Fruit fly (Drosophila melanogaster) whole organism, embryonic: ENCODE measurements around the gene Dhc64C.

Source experiments
- Abd-B ChIP-seq: fragments of 200-800 bp; sonication (Bioruptor generic); optimal IDR thresholded peaks from 2 replicates; lab custom pipeline; 2018; ENCODE audit warnings: missing biosample characterization, mild to moderate bottlenecking, missing genetic modification characterization, moderate library complexity
- Ada2b ChIP-seq: fragments of 200-800 bp; sonication (Bioruptor generic); IDR thresholded peaks from 2 replicates; pipeline ENCODE4 v1.3.6; 2022; ENCODE audit warnings: missing biosample characterization, missing genetic modification characterization
- Bteb2 ChIP-seq: fragments of 200-800 bp; sonication (Bioruptor generic); optimal IDR thresholded peaks from 2 replicates; lab custom pipeline; 2016; ENCODE audit warnings: missing biosample characterization, missing genetic modification characterization
- CG1024 ChIP-seq: fragments of 200-800 bp; sonication (Bioruptor generic); IDR thresholded peaks from 2 replicates; pipeline ENCODE4 v1.3.6; 2022; ENCODE audit warnings: missing biosample characterization, missing genetic modification characterization
- CG10979 ChIP-seq: fragments of 200-800 bp; sonication (Bioruptor generic); optimal IDR thresholded peaks from 2 replicates; lab custom pipeline; 2018; ENCODE audit warnings: missing biosample characterization, mild to moderate bottlenecking, missing genetic modification characterization, moderate library complexity
- CG12236 ChIP-seq: fragments of 200-800 bp; sonication (Bioruptor generic); optimal IDR thresholded peaks from 2 replicates; lab custom pipeline; 2016; ENCODE audit warnings: missing biosample characterization, missing genetic modification characterization
- CG12744 ChIP-seq: fragments of 200-800 bp; sonication (Bioruptor generic); optimal IDR thresholded peaks from 2 replicates; lab custom pipeline; 2016; ENCODE audit warnings: missing biosample characterization, missing genetic modification characterization
- CG14441 ChIP-seq: fragments of 200-800 bp; sonication (Bioruptor generic); IDR thresholded peaks from 2 replicates; pipeline ENCODE4 v1.3.6; 2022; ENCODE audit warnings: missing biosample characterization, missing genetic modification characterization
- CG15269 ChIP-seq: fragments of 200-800 bp; sonication (Bioruptor generic); optimal IDR thresholded peaks from 2 replicates; lab custom pipeline; 2018; ENCODE audit warnings: missing biosample characterization, mild to moderate bottlenecking, missing genetic modification characterization, moderate library complexity
- CG17361 ChIP-seq: fragments of 200-800 bp; sonication (Bioruptor generic); IDR thresholded peaks from 3 replicates; pipeline ENCODE4 v1.3.6; 2022; ENCODE audit warnings: missing biosample characterization, missing genetic modification characterization
- CG2120 ChIP-seq: fragments of 200-800 bp; sonication (Bioruptor generic); optimal IDR thresholded peaks from 3 replicates; lab custom pipeline; 2016; ENCODE audit warnings: missing biosample characterization, missing genetic modification characterization
- CG30403 ChIP-seq: fragments of 200-800 bp; sonication (Bioruptor generic); optimal IDR thresholded peaks from 3 replicates; lab custom pipeline; 2016; ENCODE audit warnings: missing biosample characterization, missing genetic modification characterization
- CG4328 ChIP-seq: fragments of 200-800 bp; sonication (Bioruptor generic); optimal IDR thresholded peaks from 3 replicates; lab custom pipeline; 2017; ENCODE audit warnings: missing biosample characterization, missing genetic modification reagents, missing genetic modification characterization
- CG6854 ChIP-seq: fragments of 200-800 bp; sonication (Bioruptor generic); optimal IDR thresholded peaks from 3 replicates; lab custom pipeline; 2017; ENCODE audit warnings: missing biosample characterization, mild to moderate bottlenecking, missing genetic modification characterization
- CG8359 ChIP-seq: fragments of 200-800 bp; sonication (Bioruptor generic); optimal IDR thresholded peaks from 2 replicates; lab custom pipeline; 2017; ENCODE audit warnings: missing biosample characterization, mild to moderate bottlenecking, missing genetic modification characterization, borderline replicate concordance
- CG8478 ChIP-seq: fragments of >200 bp; optimal IDR thresholded peaks from 2 replicates; lab custom pipeline; 2018
- CG8924 ChIP-seq: fragments of 200-800 bp; optimal IDR thresholded peaks from 3 replicates; lab custom pipeline; 2019; ENCODE audit warnings: missing biosample characterization, mild to moderate bottlenecking, missing genetic modification characterization, moderate library complexity
- Camta ChIP-seq: fragments of 200-800 bp; sonication (Bioruptor generic); optimal IDR thresholded peaks from 2 replicates; lab custom pipeline; 2016; ENCODE audit warnings: missing biosample characterization, missing genetic modification characterization
- D19A ChIP-seq: fragments of 200-800 bp; optimal IDR thresholded peaks from 3 replicates; lab custom pipeline; 2019; ENCODE audit warnings: missing biosample characterization, mild to moderate bottlenecking, missing genetic modification characterization, moderate library complexity
- Dp ChIP-seq: fragments of 200-800 bp; sonication (Bioruptor generic); optimal IDR thresholded peaks from 2 replicates; lab custom pipeline; 2018; ENCODE audit warnings: missing biosample characterization, mild to moderate bottlenecking, missing genetic modification characterization, moderate library complexity
- Drgx ChIP-seq: fragments of 200-800 bp; sonication (Bioruptor generic); IDR thresholded peaks from 2 replicates; pipeline ENCODE4 v1.3.6; 2022; ENCODE audit warnings: missing biosample characterization, missing genetic modification characterization
- Gsc ChIP-seq: fragments of 200-800 bp; sonication (Bioruptor generic); IDR thresholded peaks from 2 replicates; pipeline ENCODE4 v1.3.6; 2022; ENCODE audit warnings: missing biosample characterization, missing genetic modification characterization
- Hmr ChIP-seq: fragments of 200-800 bp; sonication (Bioruptor generic); optimal IDR thresholded peaks from 3 replicates; lab custom pipeline; 2017; ENCODE audit warnings: mild to moderate bottlenecking, missing biosample characterization, missing genetic modification reagents, missing genetic modification characterization
- Pdp1 ChIP-seq, 2 experiments: fragments of 200-800 bp; sonication (Bioruptor generic); optimal IDR thresholded peaks; 3 replicates each; lab custom pipeline; 2016; ENCODE audit warnings: missing biosample characterization in 2 of 2, missing genetic modification characterization in 2 of 2, mild to moderate bottlenecking in 1 of 2, moderate library complexity in 1 of 2
- Ptx1 ChIP-seq: fragments of 200-800 bp; sonication (Bioruptor generic); IDR thresholded peaks from 2 replicates; pipeline ENCODE4 v1.3.6; 2022; ENCODE audit warnings: missing biosample characterization, missing genetic modification characterization
- Rfx ChIP-seq: fragments of 200-800 bp; sonication (Bioruptor generic); IDR thresholded peaks from 2 replicates; pipeline ENCODE4 v1.3.6; 2022; ENCODE audit warnings: missing biosample characterization, missing genetic modification characterization
- Spps ChIP-seq: fragments of 200-800 bp; sonication (Bioruptor generic); optimal IDR thresholded peaks from 2 replicates; lab custom pipeline; 2018; ENCODE audit warnings: missing biosample characterization, mild to moderate bottlenecking, missing genetic modification characterization
- Xrp1 ChIP-seq: fragments of 200-800 bp; sonication (Bioruptor generic); IDR thresholded peaks from 2 replicates; pipeline ENCODE4 v1.3.6; 2022; ENCODE audit warnings: missing biosample characterization, missing genetic modification characterization
- ap ChIP-seq: fragments of 200-800 bp; sonication (Bioruptor generic); IDR thresholded peaks from 2 replicates; pipeline ENCODE4 v1.3.6; 2022; ENCODE audit warnings: missing biosample characterization, missing genetic modification characterization
- cad ChIP-seq: fragments of >200 bp; optimal IDR thresholded peaks from 2 replicates; lab custom pipeline; 2017; ENCODE audit warnings: missing biosample characterization, missing genetic modification characterization
- ci ChIP-seq: fragments of 200-800 bp; sonication (Bioruptor generic); IDR thresholded peaks from 3 replicates; pipeline ENCODE4 v1.3.6; 2022; ENCODE audit warnings: missing biosample characterization, missing genetic modification characterization
- crol ChIP-seq: fragments of 200-800 bp; sonication (Bioruptor generic); IDR thresholded peaks from 2 replicates; pipeline ENCODE4 v1.3.6; 2022; ENCODE audit warnings: missing biosample characterization, missing genetic modification characterization
- cwo ChIP-seq: fragments of 200-800 bp; sonication (Bioruptor generic); optimal IDR thresholded peaks from 3 replicates; lab custom pipeline; 2017; ENCODE audit warnings: missing biosample characterization, missing genetic modification characterization, mild to moderate bottlenecking, moderate library complexity, missing genetic modification reagents
- dan ChIP-seq: fragments of 200-800 bp; sonication (Bioruptor generic); IDR thresholded peaks from 2 replicates; pipeline ENCODE4 v1.3.6; 2022; ENCODE audit warnings: missing biosample characterization, missing genetic modification characterization
- dysf ChIP-seq: fragments of 200-800 bp; sonication (Bioruptor generic); IDR thresholded peaks from 3 replicates; pipeline ENCODE4 v1.3.6; 2022; ENCODE audit warnings: missing biosample characterization, missing genetic modification characterization
- emc ChIP-seq: fragments of 200-800 bp; sonication (Bioruptor generic); optimal IDR thresholded peaks from 2 replicates; lab custom pipeline; 2016; ENCODE audit warnings: missing biosample characterization, missing genetic modification characterization
- fd96Cb ChIP-seq: fragments of 200-800 bp; sonication (Bioruptor generic); optimal IDR thresholded peaks from 2 replicates; lab custom pipeline; 2018; ENCODE audit warnings: missing biosample characterization, mild to moderate bottlenecking, missing genetic modification characterization, moderate library complexity
- ftz-f1 ChIP-seq: fragments of 200-800 bp; sonication (Bioruptor generic); optimal IDR thresholded peaks from 2 replicates; lab custom pipeline; 2016; ENCODE audit warnings: missing biosample characterization, missing genetic modification characterization
- grau ChIP-seq: fragments of 200-800 bp; optimal IDR thresholded peaks from 3 replicates; lab custom pipeline; 2019; ENCODE audit warnings: missing biosample characterization, mild to moderate bottlenecking, missing genetic modification characterization, moderate library complexity
- gsb ChIP-seq: fragments of 200-800 bp; sonication (Bioruptor generic); IDR thresholded peaks from 2 replicates; pipeline ENCODE4 v1.3.6; 2022; ENCODE audit warnings: missing biosample characterization, missing genetic modification characterization
- gt ChIP-seq: fragments of 200-800 bp; sonication (Bioruptor generic); IDR thresholded peaks from 2 replicates; pipeline ENCODE4 v1.3.6; 2022; ENCODE audit warnings: missing biosample characterization, missing genetic modification characterization
- lilli ChIP-seq: fragments of 200-800 bp; sonication (Bioruptor generic); optimal IDR thresholded peaks from 3 replicates; lab custom pipeline; 2016; ENCODE audit warnings: missing biosample characterization, missing genetic modification characterization
- lmd ChIP-seq: fragments of 200-800 bp; sonication (Bioruptor generic); IDR thresholded peaks from 2 replicates; pipeline ENCODE4 v1.3.6; 2022; ENCODE audit warnings: missing biosample characterization, missing genetic modification characterization
- nau ChIP-seq: fragments of 200-800 bp; sonication (Bioruptor generic); optimal IDR thresholded peaks from 3 replicates; lab custom pipeline; 2017; ENCODE audit warnings: missing biosample characterization, mild to moderate bottlenecking, missing genetic modification characterization, missing genetic modification reagents
- psq ChIP-seq: fragments of 200-800 bp; sonication (Bioruptor generic); optimal IDR thresholded peaks from 2 replicates; lab custom pipeline; 2017; ENCODE audit warnings: missing biosample characterization, missing genetic modification characterization
- ro ChIP-seq: fragments of 200-800 bp; sonication (Bioruptor generic); IDR thresholded peaks from 2 replicates; pipeline ENCODE4 v1.3.6; 2022; ENCODE audit warnings: missing biosample characterization, missing genetic modification characterization
- scrt ChIP-seq: fragments of 200-800 bp; sonication (Bioruptor generic); optimal IDR thresholded peaks from 2 replicates; lab custom pipeline; 2018; ENCODE audit warnings: missing biosample characterization, mild to moderate bottlenecking, missing genetic modification characterization, moderate library complexity
- sr ChIP-seq: fragments of 200-800 bp; sonication (Bioruptor generic); IDR thresholded peaks from 3 replicates; pipeline ENCODE4 v1.3.6; 2022; ENCODE audit warnings: missing biosample characterization, missing genetic modification characterization
- z ChIP-seq: fragments of 200-800 bp; sonication (Bioruptor generic); IDR thresholded peaks from 3 replicates; pipeline ENCODE4 v1.3.6; 2022; ENCODE audit warnings: missing biosample characterization, missing genetic modification characterization

Dhc64C gene

DNA sequence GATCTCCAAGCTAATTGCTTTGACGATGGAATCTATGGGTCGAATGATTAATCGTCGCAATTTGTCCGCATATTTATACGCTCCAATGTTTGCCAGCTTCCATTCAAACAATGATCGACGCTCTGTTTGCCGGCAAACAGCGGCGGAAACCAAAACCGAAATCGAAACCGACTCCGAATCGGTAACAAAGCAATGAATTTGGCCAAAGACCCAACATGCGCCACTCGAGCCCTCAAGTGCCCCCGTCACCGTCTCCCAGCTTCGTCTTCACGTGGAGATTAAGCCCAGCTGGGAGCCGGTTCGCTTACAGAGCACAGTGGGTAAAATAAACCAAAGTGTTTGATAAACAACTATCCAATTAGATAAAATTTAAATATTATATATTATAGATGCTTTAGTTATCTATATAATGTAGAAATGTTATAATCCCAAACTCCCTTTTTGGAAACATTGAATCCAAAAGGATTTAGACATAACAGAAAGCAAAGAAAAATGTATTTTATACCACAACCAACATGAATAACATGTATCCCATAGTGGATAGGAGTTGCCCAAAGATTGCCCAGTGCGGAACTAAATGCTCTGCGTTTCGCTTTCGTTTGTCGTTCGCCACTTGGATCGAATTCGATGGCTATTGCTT lies 27.0 kb upstream of the Dhc64C start, which contains the start of gene CG32237 (continued):
- no peak for TF ChIP-seq gsb (GFP tag; lab: Robert Waterston, UW)
- TF ChIP-seq z (GFP tag; lab: Robert Waterston, UW): no peak
- TF ChIP-seq ro (GFP tag; lab: Robert Waterston, UW): no peak
- no peak for TF ChIP-seq CG4328 (GFP tag; lab: Kevin White, UChicago)
- TF ChIP-seq cwo (GFP tag; lab: Kevin White, UChicago): peak; percentile 17
- no peak for TF ChIP-seq scrt (GFP tag; lab: Kevin White, UChicago)
- peak; percentile 50 for TF ChIP-seq Hmr (GFP tag; lab: Kevin White, UChicago)
- TF ChIP-seq Gsc (GFP tag; lab: Robert Waterston, UW): no peak
- TF ChIP-seq CG6854 (GFP tag; lab: Kevin White, UChicago): no peak
- peak; percentile 49; the same call in 1 of the 2 replicates for TF ChIP-seq Ptx1 (GFP tag; lab: Robert Waterston, UW)
- TF ChIP-seq CG12744 (GFP tag; lab: Kevin White, UChicago): no peak
- TF ChIP-seq cad: no peak
- TF ChIP-seq fd96Cb (tag; lab: Kevin White, UChicago): no peak
- TF ChIP-seq CG8359 (GFP tag; lab: Kevin White, UChicago): no peak
- no peak for TF ChIP-seq CG1024 (GFP tag; lab: Robert Waterston, UW)
- no peak for TF ChIP-seq Pdp1 (GFP tag; optimal IDR thresholded peaks at IDR 0.05; lab: Kevin White, UChicago)
- TF ChIP-seq lmd (GFP tag; lab: Robert Waterston, UW): peak; percentile 35; the same call in 1 of the 2 replicates
- TF ChIP-seq nau (GFP tag; lab: Kevin White, UChicago): no peak
- no peak for TF ChIP-seq ap
- no peak for TF ChIP-seq D19A
- peak; percentile 31 for TF ChIP-seq CG8924 (tag; lab: Kevin White, UChicago)
- TF ChIP-seq Dp (GFP tag; lab: Kevin White, UChicago): no peak
- TF ChIP-seq CG8478 (lab: Kevin White, UChicago): no peak
- TF ChIP-seq lilli (GFP tag; lab: Kevin White, UChicago): no peak
- TF ChIP-seq Abd-B (GFP tag; lab: Kevin White, UChicago): no peak
- TF ChIP-seq Xrp1 (GFP tag; lab: Robert Waterston, UW): no peak
- no peak for TF ChIP-seq CG10979 (tag; lab: Kevin White, UChicago)
- no peak for TF ChIP-seq ftz-f1 (GFP tag; lab: Kevin White, UChicago)
- TF ChIP-seq CG30403 (GFP tag; lab: Kevin White, UChicago): no peak
- TF ChIP-seq Camta (GFP tag; lab: Kevin White, UChicago): no peak
- TF ChIP-seq CG17361 (GFP tag; lab: Robert Waterston, UW): 0 out of 3 replicates have a peak, but pooled peaks have one; percentile 19
- no peak for TF ChIP-seq Bteb2 (GFP tag; lab: Kevin White, UChicago)
- TF ChIP-seq dan: no peak

DNA sequence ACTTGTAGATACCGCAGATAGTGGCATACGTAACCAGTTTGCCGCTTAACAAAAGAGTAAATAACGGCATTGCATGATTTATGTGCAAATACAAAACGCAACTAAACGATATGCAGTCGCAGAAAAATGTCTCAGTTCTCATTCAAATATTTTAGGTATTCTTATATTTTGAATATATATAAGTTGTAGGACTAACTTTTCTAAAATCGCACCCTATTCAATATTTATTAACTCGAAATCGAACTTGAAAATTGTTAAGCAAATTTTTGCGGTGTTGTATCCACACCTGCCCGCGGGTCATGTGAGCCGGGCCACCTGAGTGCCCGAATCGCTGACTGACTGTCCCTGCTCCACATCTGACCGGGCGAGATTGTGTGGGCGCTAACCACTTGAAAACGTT lies 22.6 kb upstream of the Dhc64C start:
- TF ChIP-seq CG8359 (GFP tag; lab: Kevin White, UChicago) (no peak), CG12236 (GFP tag; lab: Kevin White, UChicago) (no peak), Drgx (GFP tag; lab: Robert Waterston, UW) (peak; percentile 50; the same call in 1 of the 2 replicates), crol (GFP tag; lab: Robert Waterston, UW) (no peak), Spps (tag; lab: Kevin White, UChicago) (no peak)

DNA sequence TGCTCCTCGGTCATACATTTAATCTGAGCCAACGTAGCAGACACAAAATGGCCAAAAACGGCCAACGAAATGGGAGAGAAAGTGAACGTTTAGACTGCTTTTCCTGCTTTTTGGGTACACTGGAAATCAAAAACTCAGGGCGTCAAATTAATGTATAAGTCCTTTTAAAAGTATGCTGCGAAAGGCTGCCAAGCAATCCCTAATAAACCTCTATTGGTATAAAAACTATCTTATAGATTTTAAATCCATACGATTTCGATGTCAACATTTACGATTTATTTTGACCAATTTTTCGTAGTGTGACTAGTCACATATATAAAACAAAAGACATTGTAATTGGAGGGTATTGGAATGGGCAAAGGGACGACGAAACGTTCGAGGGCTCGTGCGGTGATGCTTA lies 19.3 kb upstream of the Dhc64C start:
- TF ChIP-seq z (GFP tag; lab: Robert Waterston, UW) (no peak), dysf (GFP tag; lab: Robert Waterston, UW) (peak; percentile 51; the same call in 2 of the 3 replicates), emc (GFP tag; lab: Kevin White, UChicago) (no peak), CG15269 (tag; lab: Kevin White, UChicago) (peak; percentile 4), cwo (GFP tag; lab: Kevin White, UChicago) (no peak), ci (0 out of 3 replicates have a peak, but pooled peaks have one; percentile 6), Rfx (GFP tag; lab: Robert Waterston, UW) (peak; percentile 20; the same call in 1 of the 2 replicates), Ada2b (GFP tag; lab: Robert Waterston, UW) (peak; percentile 9; the same call in 1 of the 2 replicates), CG2120 (peak; percentile 22), CG14441 (GFP tag; lab: Robert Waterston, UW) (0 out of 2 replicates have a peak, but pooled peaks have one; percentile 5), gt (no peak), psq (no peak), grau (tag; lab: Kevin White, UChicago) (peak; percentile 21), sr (GFP tag; lab: Robert Waterston, UW) (no peak)
